Worm (Caenorhabditis elegans): Measurements from ENCODE around the gene C55C3.7.

DNA sequence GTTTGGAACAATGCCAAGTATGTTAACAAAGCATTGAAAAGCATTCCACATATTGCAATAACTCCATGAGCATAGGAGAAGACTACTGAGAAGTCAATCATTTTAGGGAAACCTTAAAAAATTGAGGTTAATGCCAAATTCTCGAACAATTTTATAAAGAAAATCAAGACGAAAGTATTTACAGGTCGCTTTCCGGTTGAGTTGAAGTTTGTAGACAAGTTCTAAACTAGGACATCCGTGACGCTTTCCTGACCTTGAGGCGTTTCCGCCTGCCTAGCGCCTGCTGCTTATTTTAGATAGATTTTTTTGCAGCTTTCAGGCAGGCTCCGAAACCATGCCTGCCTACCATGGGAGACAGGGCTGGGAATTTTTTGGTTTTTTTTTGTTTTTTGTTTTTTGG lies 46.9 kb downstream of the C55C3.7 start, which contains the start of gene srd-13:
- TF ChIP-seq ama-1 (optimal IDR thresholded peaks at IDR 0.05) (no peak), sma-3 (GFP tag; optimal IDR thresholded peaks at IDR 0.05) (no peak), nhr-10 (tag; optimal IDR thresholded peaks at IDR 0.05) (no peak)

All from whole organism, L2 larva.